ENCODE assay signal across 2 fruit fly cellular contexts in the genomic region with DNA sequence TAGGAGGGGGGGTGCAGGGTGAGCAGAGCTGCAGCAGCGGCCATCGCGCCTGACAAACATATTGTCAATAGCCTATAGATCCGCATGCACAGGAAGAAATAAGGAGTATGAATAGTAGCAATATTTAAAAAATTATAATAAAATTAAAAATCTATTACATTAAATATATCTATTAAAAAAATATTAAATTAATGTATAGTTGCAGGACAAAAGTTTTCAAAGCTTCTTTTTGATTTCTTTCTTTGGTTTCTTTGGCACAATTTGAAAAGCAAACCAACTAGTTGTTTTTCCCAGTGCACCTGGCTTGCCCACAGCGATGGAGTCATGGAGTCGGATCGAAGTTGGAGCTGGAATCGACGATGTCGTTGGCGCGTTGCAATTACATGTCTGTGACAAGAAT.
TF ChIP-seq lines count a peak whose summit lies in the region.

No protein-coding gene starts in this region.

TF ChIP-seq in whole organism, embryonic, 481 proteins besides CTCF, POLR2A, EP300 and RAD21 (continued from another document and continues in another):
- no peak for TF ChIP-seq Deaf1 (tag; optimal IDR thresholded peaks at IDR 0.05; lab: Kevin White, UChicago)
- peak; percentile 46 for TF ChIP-seq zf30C (GFP tag; optimal IDR thresholded peaks at IDR 0.05; lab: Kevin White, UChicago)
- no peak for TF ChIP-seq CG10543 (GFP tag; optimal IDR thresholded peaks at IDR 0.05; lab: Kevin White, UChicago)
- no peak for TF ChIP-seq fru (optimal IDR thresholded peaks at IDR 0.05; lab: Kevin White, UChicago)
- peak; percentile 61 for TF ChIP-seq Drgx (GFP tag; IDR thresholded peaks at IDR 0.05; lab: Robert Waterston, UW)
- TF ChIP-seq gem (tag; optimal IDR thresholded peaks at IDR 0.05; lab: Kevin White, UChicago): peak; percentile 41
- TF ChIP-seq CG1647 (GFP tag; optimal IDR thresholded peaks at IDR 0.05; lab: Kevin White, UChicago): no peak
- TF ChIP-seq MBD-R2 (GFP tag; IDR thresholded peaks at IDR 0.05; lab: Robert Waterston, UW): no peak
- no peak for TF ChIP-seq CG3847 (GFP tag; IDR thresholded peaks at IDR 0.05; lab: Robert Waterston, UW)
- TF ChIP-seq phol (tag; optimal IDR thresholded peaks at IDR 0.05; lab: Kevin White, UChicago): peak; percentile 34
- no peak for TF ChIP-seq Dbx (GFP tag; IDR thresholded peaks at IDR 0.05; lab: Robert Waterston, UW)
- TF ChIP-seq CG2199 (GFP tag; IDR thresholded peaks at IDR 0.05; lab: Robert Waterston, UW): no peak
- TF ChIP-seq CG34376 (GFP tag; optimal IDR thresholded peaks at IDR 0.05; lab: Kevin White, UChicago): no peak
- no peak for TF ChIP-seq CG5245 (GFP tag; optimal IDR thresholded peaks at IDR 0.05; lab: Kevin White, UChicago)
- peak; percentile 33 for TF ChIP-seq CG17829 (tag; optimal IDR thresholded peaks at IDR 0.05; lab: Kevin White, UChicago)
- TF ChIP-seq CG15011 (GFP tag; optimal IDR thresholded peaks at IDR 0.05; lab: Kevin White, UChicago): no peak
- TF ChIP-seq ci (GFP tag; IDR thresholded peaks at IDR 0.05; lab: Robert Waterston, UW): no peak
- TF ChIP-seq CG16779 (GFP tag; IDR thresholded peaks at IDR 0.05; lab: Robert Waterston, UW): no peak
- no peak for TF ChIP-seq CG12942 (GFP tag; optimal IDR thresholded peaks at IDR 0.05; lab: Kevin White, UChicago)
- TF ChIP-seq CG13287 (GFP tag; IDR thresholded peaks at IDR 0.05; lab: Robert Waterston, UW; ENCODE audit: partially characterized antibody): no peak
- no peak for TF ChIP-seq CG11085 (GFP tag; IDR thresholded peaks at IDR 0.05; lab: Robert Waterston, UW)
- TF ChIP-seq CG15601 (tag; optimal IDR thresholded peaks at IDR 0.05; lab: Kevin White, UChicago): peak; percentile 2
- no peak for TF ChIP-seq zen (tag; optimal IDR thresholded peaks at IDR 0.05; lab: Kevin White, UChicago)
- TF ChIP-seq Sin3A (optimal IDR thresholded peaks at IDR 0.05; lab: Kevin White, UChicago): no peak
- no peak for TF ChIP-seq CG16863 (GFP tag; optimal IDR thresholded peaks at IDR 0.05; lab: Kevin White, UChicago)
- no peak for TF ChIP-seq Trl (optimal IDR thresholded peaks at IDR 0.05; lab: Kevin White, UChicago)
- no peak for TF ChIP-seq Trl (GFP tag; optimal IDR thresholded peaks at IDR 0.05; lab: Kevin White, UChicago)
- no peak for TF ChIP-seq D19A (tag; optimal IDR thresholded peaks at IDR 0.05; lab: Kevin White, UChicago)
- no peak for TF ChIP-seq cwo (GFP tag; optimal IDR thresholded peaks at IDR 0.05; lab: Kevin White, UChicago)
- peak; percentile 45; the same call in 1 of the 3 replicates for TF ChIP-seq zfh1 (GFP tag; IDR thresholded peaks at IDR 0.05; lab: Robert Waterston, UW)
- TF ChIP-seq CG4404 (GFP tag; IDR thresholded peaks at IDR 0.05; lab: Robert Waterston, UW): peak; percentile 15; the same call in 1 of the 2 replicates
- TF ChIP-seq CG10462 (GFP tag; optimal IDR thresholded peaks at IDR 0.05; lab: Kevin White, UChicago): no peak
- TF ChIP-seq CG15696 (tag; optimal IDR thresholded peaks at IDR 0.05; lab: Kevin White, UChicago): peak; percentile 41
- TF ChIP-seq mld (GFP tag; IDR thresholded peaks at IDR 0.05; lab: Robert Waterston, UW; ENCODE audit: partially characterized antibody): no peak
- TF ChIP-seq CG17568 (GFP tag; optimal IDR thresholded peaks at IDR 0.05; lab: Kevin White, UChicago): no peak
- TF ChIP-seq CG1832 (GFP tag; optimal IDR thresholded peaks at IDR 0.05; lab: Kevin White, UChicago): no peak
- TF ChIP-seq CG7271 (tag; optimal IDR thresholded peaks at IDR 0.05; lab: Kevin White, UChicago): no peak
- TF ChIP-seq Sry-δ (GFP tag; optimal IDR thresholded peaks at IDR 0.05; lab: Kevin White, UChicago): no peak
- TF ChIP-seq sima (GFP tag; optimal IDR thresholded peaks at IDR 0.05; lab: Kevin White, UChicago): no peak
- no peak for TF ChIP-seq CG3163 (GFP tag; optimal IDR thresholded peaks at IDR 0.05; lab: Kevin White, UChicago)
- TF ChIP-seq Sox102F (GFP tag; optimal IDR thresholded peaks at IDR 0.05; lab: Kevin White, UChicago): peak; percentile 3
- TF ChIP-seq chinmo (GFP tag; IDR thresholded peaks at IDR 0.05; lab: Robert Waterston, UW; ENCODE audit: partially characterized antibody): no peak
- peak; percentile 43 for TF ChIP-seq sens (GFP tag; lab: Kevin White, UChicago)
- no peak for TF ChIP-seq sens-2 (GFP tag; IDR thresholded peaks at IDR 0.05; lab: Robert Waterston, UW)
- TF ChIP-seq lab (GFP tag; optimal IDR thresholded peaks at IDR 0.05; lab: Kevin White, UChicago): no peak
- TF ChIP-seq CG12219 (GFP tag; optimal IDR thresholded peaks at IDR 0.05; lab: Kevin White, UChicago): no peak
- TF ChIP-seq MESR4 (GFP tag; optimal IDR thresholded peaks at IDR 0.05; lab: Kevin White, UChicago): no peak
- TF ChIP-seq Xbp1 (GFP tag; optimal IDR thresholded peaks at IDR 0.05; lab: Kevin White, UChicago): peak; percentile 10
- peak; percentile 30 for TF ChIP-seq CG12391 (tag; optimal IDR thresholded peaks at IDR 0.05; lab: Kevin White, UChicago)
- no peak for TF ChIP-seq z (GFP tag; IDR thresholded peaks at IDR 0.05; lab: Robert Waterston, UW)
- TF ChIP-seq gro (GFP tag; optimal IDR thresholded peaks at IDR 0.05; lab: Kevin White, UChicago): no peak
- TF ChIP-seq ac (GFP tag; optimal IDR thresholded peaks at IDR 0.05; lab: Kevin White, UChicago): no peak
- TF ChIP-seq CG11504 (tag; optimal IDR thresholded peaks at IDR 0.05; lab: Kevin White, UChicago): peak; percentile 17
- no peak for TF ChIP-seq CG7745 (tag; optimal IDR thresholded peaks at IDR 0.05; lab: Kevin White, UChicago)
- TF ChIP-seq CG10979 (tag; optimal IDR thresholded peaks at IDR 0.05; lab: Kevin White, UChicago): peak; percentile 55
- TF ChIP-seq fd64A (GFP tag; optimal IDR thresholded peaks at IDR 0.05; lab: Kevin White, UChicago): no peak
- no peak for TF ChIP-seq fd3F (GFP tag; optimal IDR thresholded peaks at IDR 0.05; lab: Kevin White, UChicago)
- no peak for TF ChIP-seq Ada2b (GFP tag; IDR thresholded peaks at IDR 0.05; lab: Robert Waterston, UW)
- no peak for TF ChIP-seq hbn (GFP tag; IDR thresholded peaks at IDR 0.05; lab: Robert Waterston, UW; ENCODE audit: partially characterized antibody)
- no peak for TF ChIP-seq kay (GFP tag; optimal IDR thresholded peaks at IDR 0.05; lab: Kevin White, UChicago)
- peak; percentile 52 for TF ChIP-seq CG18262 (tag; optimal IDR thresholded peaks at IDR 0.05; lab: Kevin White, UChicago)
- TF ChIP-seq onecut (GFP tag; IDR thresholded peaks at IDR 0.05; lab: Robert Waterston, UW): no peak
- TF ChIP-seq ap (GFP tag; IDR thresholded peaks at IDR 0.05; lab: Robert Waterston, UW): no peak
- no peak for TF ChIP-seq row (GFP tag; IDR thresholded peaks at IDR 0.05; lab: Robert Waterston, UW)
- no peak for TF ChIP-seq Neu2 (GFP tag; optimal IDR thresholded peaks at IDR 0.05; lab: Kevin White, UChicago; ENCODE audit: borderline replicate concordance)
- no peak for TF ChIP-seq CoRest (tag; optimal IDR thresholded peaks at IDR 0.05; lab: Kevin White, UChicago)
- TF ChIP-seq CG10321 (GFP tag; IDR thresholded peaks at IDR 0.05; lab: Robert Waterston, UW): no peak

TF ChIP-seq in whole organism, prepupa, 60 proteins besides CTCF, POLR2A, EP300 and RAD21 (continued from another document):
- TF ChIP-seq acj6 (GFP tag; optimal IDR thresholded peaks at IDR 0.05; lab: Kevin White, UChicago) (peak; percentile 10), Eip75B (GFP tag; optimal IDR thresholded peaks at IDR 0.05; lab: Kevin White, UChicago) (no peak), topi (GFP tag; optimal IDR thresholded peaks at IDR 0.05; lab: Kevin White, UChicago) (no peak), OdsH (GFP tag; optimal IDR thresholded peaks at IDR 0.05; lab: Kevin White, UChicago) (peak; percentile 35), ss (GFP tag; optimal IDR thresholded peaks at IDR 0.05; lab: Kevin White, UChicago) (peak; percentile 20 to 35), eg (GFP tag; IDR thresholded peaks at IDR 0.05; lab: Robert Waterston, UW) (peak; percentile 67), Sox14 (GFP tag; optimal IDR thresholded peaks at IDR 0.05; lab: Kevin White, UChicago) (no peak), CG10669 (GFP tag; optimal IDR thresholded peaks at IDR 0.05; lab: Kevin White, UChicago) (peak; percentile 43), CG6808 (GFP tag; optimal IDR thresholded peaks at IDR 0.05; lab: Kevin White, UChicago) (peak; percentile 29), Eip78C (GFP tag; lab: Kevin White, UChicago) (peak; percentile 79), dsx (GFP tag; optimal IDR thresholded peaks at IDR 0.05; lab: Kevin White, UChicago; ENCODE audit: poor library complexity, severe bottlenecking) (peak; percentile 49), svp (GFP tag; lab: Kevin White, UChicago) (peak; percentile 65), CG34406 (GFP tag; optimal IDR thresholded peaks at IDR 0.05; lab: Kevin White, UChicago) (peak; percentile 46), CG1621 (tag; optimal IDR thresholded peaks at IDR 0.05; lab: Kevin White, UChicago) (peak; percentile 6), pdm3 (GFP tag; optimal IDR thresholded peaks at IDR 0.05; lab: Kevin White, UChicago) (no peak), CG8319 (GFP tag; optimal IDR thresholded peaks at IDR 0.05; lab: Kevin White, UChicago) (no peak), CG4318 (GFP tag; optimal IDR thresholded peaks at IDR 0.05; lab: Kevin White, UChicago) (peak; percentile 30), CG6276 (GFP tag; optimal IDR thresholded peaks at IDR 0.05; lab: Kevin White, UChicago) (peak; percentile 59)
